Worm (Caenorhabditis elegans) whole organism, L3 larva: Measurements from ENCODE around the gene Y102A11A.2.

Experiments
- ama-1 ChIP-seq: fragments of 150-350 bp; optimal IDR thresholded peaks from 2 replicates; lab custom pipeline; 2018
- ceh-28 ChIP-seq: fragments of 150-350 bp; optimal IDR thresholded peaks from 2 replicates; lab custom pipeline; 2014; ENCODE audit warnings: missing biosample characterization, missing genetic modification reagents, missing genetic modification characterization
- ceh-82 ChIP-seq: fragments of 150-350 bp; optimal IDR thresholded peaks from 2 replicates; lab custom pipeline; 2014; ENCODE audit warnings: missing biosample characterization, missing genetic modification characterization
- egl-27 ChIP-seq: sonication (generic microtip); optimal IDR thresholded peaks from 4 replicates; lab custom pipeline; 2017; ENCODE audit warnings: missing biosample characterization, missing genetic modification reagents, missing genetic modification characterization
- fkh-10 ChIP-seq: sonication (generic microtip); optimal IDR thresholded peaks from 2 replicates; lab custom pipeline; 2017; ENCODE audit warnings: missing biosample characterization, missing genetic modification reagents, missing genetic modification characterization
- nhr-28 ChIP-seq: fragments of 150-350 bp; optimal IDR thresholded peaks from 2 replicates; lab custom pipeline; 2014; ENCODE audit warnings: missing biosample characterization, missing genetic modification characterization
- ztf-11 ChIP-seq: fragments of 150-350 bp; optimal IDR thresholded peaks from 2 replicates; lab custom pipeline; 2014; ENCODE audit warnings: missing biosample characterization, missing genetic modification characterization

ce11 chrX:2064730-2065129 is 38.3 kb downstream of the Y102A11A.2 start, which contains the start of gene F49H12.7:
- TF ChIP-seq ceh-82 (tag; lab: Kevin White, UChicago) = no peak
- no peak for TF ChIP-seq nhr-28 (tag; lab: Kevin White, UChicago)
- TF ChIP-seq ceh-28 = no peak
- TF ChIP-seq fkh-10 (GFP tag; lab: Kevin White, UChicago) = no peak
- TF ChIP-seq ama-1 = no peak
- no peak for TF ChIP-seq egl-27 (tag; lab: Kevin White, UChicago)
- TF ChIP-seq ztf-11 (tag; lab: Kevin White, UChicago) = no peak
